Worm (Caenorhabditis elegans): ENCODE measurements around the gene W02A2.12.

DNA sequence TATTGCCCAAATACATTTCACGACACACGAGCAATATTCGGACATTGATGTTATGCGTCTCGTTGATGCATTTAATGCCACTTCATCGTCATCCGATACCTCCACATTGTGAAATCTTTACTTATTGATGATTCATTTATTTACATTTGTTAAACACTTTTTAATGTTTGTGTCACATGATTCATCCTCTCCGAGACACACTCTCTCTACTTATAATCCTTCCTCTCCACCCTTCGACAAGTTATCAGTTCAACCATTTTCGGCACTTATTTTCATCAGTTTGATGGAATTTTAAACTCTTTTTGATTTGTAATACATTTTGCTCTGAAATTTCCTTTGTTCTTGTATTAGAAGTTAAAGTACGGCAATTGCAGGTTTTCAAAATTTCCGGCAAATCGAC, 2.6 kb downstream of the W02A2.12 start:
- TF ChIP-seq Y22D7AL.16 (tag; optimal IDR thresholded peaks at IDR 0.05), result no peak
- TF ChIP-seq ceh-9 (tag; optimal IDR thresholded peaks at IDR 0.05), result no peak
- no peak for TF ChIP-seq ceh-34 (tag; optimal IDR thresholded peaks at IDR 0.05)
